Fruit fly (Drosophila melanogaster) whole organism, embryonic: ENCODE data around the gene anox.

ENCODE experiments used
- Ada2b ChIP-seq: fragments of 200-800 bp; sonication (Bioruptor generic); IDR thresholded peaks from 2 replicates; pipeline ENCODE4 v1.3.6; 2022; ENCODE audit warnings: missing biosample characterization, missing genetic modification characterization
- Awh ChIP-seq: fragments of 200-800 bp; sonication (Bioruptor generic); IDR thresholded peaks from 2 replicates; pipeline ENCODE4, ENCODE4 v1.3.6; 2022; ENCODE audit warnings: missing biosample characterization, missing genetic modification characterization
- CG11085 ChIP-seq: fragments of 200-800 bp; sonication (Bioruptor generic); IDR thresholded peaks from 2 replicates; pipeline ENCODE4 v1.3.6; 2022; ENCODE audit warnings: missing biosample characterization, missing genetic modification characterization
- CG11093 ChIP-seq: fragments of 200-800 bp; sonication (Bioruptor generic); IDR thresholded peaks from 3 replicates; pipeline ENCODE4 v1.3.6; 2022; ENCODE audit warnings: missing biosample characterization, missing genetic modification characterization
- CG12155 ChIP-seq: fragments of 200-800 bp; sonication (Bioruptor generic); optimal IDR thresholded peaks from 3 replicates; lab custom pipeline; 2016; ENCODE audit warnings: missing biosample characterization, missing genetic modification characterization
- CG12744 ChIP-seq: fragments of 200-800 bp; sonication (Bioruptor generic); optimal IDR thresholded peaks from 2 replicates; lab custom pipeline; 2016; ENCODE audit warnings: missing biosample characterization, missing genetic modification characterization
- CG13775 ChIP-seq: fragments of 200-800 bp; sonication (Bioruptor generic); optimal IDR thresholded peaks from 3 replicates; lab custom pipeline; 2017; ENCODE audit warnings: missing biosample characterization, mild to moderate bottlenecking, missing genetic modification characterization
- CG14667 ChIP-seq: fragments of 200-800 bp; sonication (Bioruptor generic); IDR thresholded peaks from 2 replicates; pipeline ENCODE4 v1.3.6; 2022; ENCODE audit warnings: missing biosample characterization, missing genetic modification characterization
- CG16815 ChIP-seq: fragments of 200-800 bp; sonication (Bioruptor generic); optimal IDR thresholded peaks from 3 replicates; lab custom pipeline; 2017; ENCODE audit warnings: missing biosample characterization, mild to moderate bottlenecking, missing genetic modification characterization
- CG1792 ChIP-seq: fragments of 200-800 bp; sonication (Bioruptor generic); optimal IDR thresholded peaks from 2 replicates; lab custom pipeline; 2016; ENCODE audit warnings: missing biosample characterization, missing genetic modification characterization
- CG2678 ChIP-seq: fragments of 200-800 bp; sonication (Bioruptor generic); optimal IDR thresholded peaks from 3 replicates; lab custom pipeline; 2019; ENCODE audit warnings: missing biosample characterization, mild to moderate bottlenecking, missing genetic modification characterization, moderate library complexity
- CG32772 ChIP-seq: fragments of 200-800 bp; sonication (Bioruptor generic); IDR thresholded peaks from 2 replicates; pipeline ENCODE4 v1.3.6; 2022; ENCODE audit warnings: missing biosample characterization, missing genetic modification characterization
- CG4282 ChIP-seq: fragments of 200-800 bp; sonication (Bioruptor generic); optimal IDR thresholded peaks from 2 replicates; lab custom pipeline; 2016; ENCODE audit warnings: missing biosample characterization, missing genetic modification characterization
- CG4360 ChIP-seq: fragments of 200-800 bp; sonication (Bioruptor generic); IDR thresholded peaks from 2 replicates; pipeline ENCODE4 v1.3.6; 2022; ENCODE audit warnings: missing biosample characterization, missing genetic modification characterization
- CG4707 ChIP-seq: fragments of 200-800 bp; sonication (Bioruptor generic); optimal IDR thresholded peaks from 2 replicates; lab custom pipeline; 2018; ENCODE audit warnings: missing biosample characterization, mild to moderate bottlenecking, missing genetic modification characterization, moderate library complexity
- CG5245 ChIP-seq: fragments of 200-800 bp; sonication (Bioruptor generic); optimal IDR thresholded peaks from 3 replicates; lab custom pipeline; 2016; ENCODE audit warnings: missing biosample characterization, missing genetic modification characterization
- CG7928 ChIP-seq: fragments of 200-800 bp; sonication (Bioruptor generic); optimal IDR thresholded peaks from 2 replicates; lab custom pipeline; 2017; ENCODE audit warnings: missing biosample characterization, mild to moderate bottlenecking, missing genetic modification characterization
- CkIIα-i1 ChIP-seq: fragments of 200-800 bp; sonication (Bioruptor generic); IDR thresholded peaks from 2 replicates; pipeline ENCODE4 v1.3.6; 2022; ENCODE audit warnings: missing biosample characterization, missing genetic modification characterization
- CoRest ChIP-seq: fragments of 200-800 bp; sonication (Bioruptor generic); optimal IDR thresholded peaks from 3 replicates; lab custom pipeline; 2018; ENCODE audit warnings: missing biosample characterization, mild to moderate bottlenecking, missing genetic modification characterization, moderate library complexity
- E2f1 ChIP-seq: fragments of 200-800 bp; sonication (Bioruptor generic); IDR thresholded peaks from 2 replicates; pipeline ENCODE4 v1.3.6; 2022; ENCODE audit warnings: missing biosample characterization, missing genetic modification characterization
- Ets65A ChIP-seq: fragments of 200-800 bp; sonication (Bioruptor generic); peaks from one replicate; lab custom pipeline; 2016; ENCODE audit warnings: missing biosample characterization, missing genetic modification characterization
- Fer1 ChIP-seq: fragments of 200-800 bp; sonication (Bioruptor generic); optimal IDR thresholded peaks from 2 replicates; lab custom pipeline; 2017; ENCODE audit warnings: missing biosample characterization, mild to moderate bottlenecking, missing genetic modification characterization
- HHEX ChIP-seq: fragments of 200-800 bp; sonication (Bioruptor generic); optimal IDR thresholded peaks from 3 replicates; lab custom pipeline; 2017; ENCODE audit warnings: missing biosample characterization, mild to moderate bottlenecking, missing genetic modification characterization, missing genetic modification reagents
- HLH4C ChIP-seq: fragments of 200-800 bp; sonication (Bioruptor generic); IDR thresholded peaks from 3 replicates; pipeline ENCODE4 v1.3.6; 2022; ENCODE audit warnings: missing biosample characterization, missing genetic modification characterization; ENCODE audit not compliant: partially characterized antibody
- HLH54F ChIP-seq: fragments of 200-800 bp; sonication (Bioruptor generic); optimal IDR thresholded peaks from 3 replicates; lab custom pipeline; 2016; ENCODE audit warnings: missing biosample characterization, missing genetic modification characterization
- HmgZ ChIP-seq: fragments of 200-800 bp; sonication (Bioruptor generic); optimal IDR thresholded peaks from 2 replicates; lab custom pipeline; 2018; ENCODE audit warnings: missing biosample characterization, mild to moderate bottlenecking, missing genetic modification characterization
- MBD-R2 ChIP-seq: fragments of 200-800 bp; sonication (Bioruptor generic); IDR thresholded peaks from 2 replicates; pipeline ENCODE4 v1.3.6; 2022; ENCODE audit warnings: missing biosample characterization, missing genetic modification characterization
- Myb ChIP-seq: fragments of 200-800 bp; sonication (Bioruptor generic); optimal IDR thresholded peaks from 2 replicates; lab custom pipeline; 2016; ENCODE audit warnings: missing biosample characterization, missing genetic modification characterization
- NC2β ChIP-seq: fragments of 200-800 bp; sonication (Bioruptor generic); optimal IDR thresholded peaks from 2 replicates; lab custom pipeline; 2016; ENCODE audit warnings: missing biosample characterization, missing genetic modification characterization
- Nf-YA ChIP-seq: fragments of 200-800 bp; sonication (Bioruptor generic); IDR thresholded peaks from 2 replicates; pipeline ENCODE4 v1.3.6; 2022; ENCODE audit warnings: missing biosample characterization, missing genetic modification characterization
- Oli ChIP-seq: fragments of 200-800 bp; sonication (Bioruptor generic); optimal IDR thresholded peaks from 2 replicates; lab custom pipeline; 2018; ENCODE audit warnings: missing biosample characterization, mild to moderate bottlenecking, missing genetic modification characterization, moderate library complexity
- Pdp1 ChIP-seq, 2 experiments: fragments of 200-800 bp; sonication (Bioruptor generic); optimal IDR thresholded peaks; 3 replicates each; lab custom pipeline; 2016; ENCODE audit warnings: missing biosample characterization in 2 of 2, missing genetic modification characterization in 2 of 2, mild to moderate bottlenecking in 1 of 2, moderate library complexity in 1 of 2
- Poxn ChIP-seq: fragments of 200-800 bp; sonication (Bioruptor generic); IDR thresholded peaks from 2 replicates; pipeline ENCODE4 v1.3.6; 2022; ENCODE audit warnings: missing biosample characterization, missing genetic modification characterization
- Ravus ChIP-seq: fragments of 200-800 bp; sonication (Bioruptor generic); IDR thresholded peaks from 2 replicates; pipeline ENCODE4 v1.3.6; 2022; ENCODE audit warnings: missing biosample characterization, missing genetic modification characterization
- Scr ChIP-seq: fragments of 200-800 bp; sonication (Bioruptor generic); IDR thresholded peaks from 2 replicates; pipeline ENCODE4 v1.3.6; 2022; ENCODE audit warnings: missing biosample characterization, missing genetic modification characterization; ENCODE audit not compliant: partially characterized antibody
- Sry-β ChIP-seq: fragments of 200-800 bp; sonication (Bioruptor generic); optimal IDR thresholded peaks from 2 replicates; lab custom pipeline; 2018; ENCODE audit warnings: missing biosample characterization, mild to moderate bottlenecking, missing genetic modification characterization, moderate library complexity
- amos ChIP-seq: fragments of 200-800 bp; sonication (Bioruptor generic); IDR thresholded peaks from 2 replicates; pipeline ENCODE4 v1.3.6; 2022; ENCODE audit warnings: missing biosample characterization, missing genetic modification characterization; ENCODE audit not compliant: partially characterized antibody
- ash1 ChIP-seq: fragments of 200-800 bp; sonication (Bioruptor generic); optimal IDR thresholded peaks from 2 replicates; lab custom pipeline; 2018; ENCODE audit warnings: missing biosample characterization, mild to moderate bottlenecking, missing genetic modification characterization
- bab2 ChIP-seq: fragments of 200-800 bp; sonication (Bioruptor generic); optimal IDR thresholded peaks from 2 replicates; lab custom pipeline; 2016; ENCODE audit warnings: missing biosample characterization, missing genetic modification characterization
- dmrt99B ChIP-seq: fragments of 200-800 bp; sonication (Bioruptor generic); optimal IDR thresholded peaks from 2 replicates; lab custom pipeline; 2018; ENCODE audit warnings: missing biosample characterization, mild to moderate bottlenecking, missing genetic modification characterization, moderate library complexity
- exex ChIP-seq: fragments of 200-800 bp; sonication (Bioruptor generic); optimal IDR thresholded peaks from 4 replicates; lab custom pipeline; 2018; ENCODE audit warnings: missing biosample characterization, mild to moderate bottlenecking, missing genetic modification characterization, moderate library complexity
- her ChIP-seq: fragments of 200-800 bp; sonication (Bioruptor generic); optimal IDR thresholded peaks from 2 replicates; lab custom pipeline; 2016; ENCODE audit warnings: missing biosample characterization, missing genetic modification characterization
- hth ChIP-seq: fragments of >200 bp; optimal IDR thresholded peaks from 2 replicates; lab custom pipeline; 2017; ENCODE audit warnings: inconsistent platforms
- jumu ChIP-seq: fragments of 200-800 bp; sonication (Bioruptor generic); optimal IDR thresholded peaks from 3 replicates; lab custom pipeline; 2016; ENCODE audit warnings: missing biosample characterization, missing genetic modification characterization
- kay ChIP-seq: fragments of 200-800 bp; sonication (Bioruptor generic); optimal IDR thresholded peaks from 2 replicates; lab custom pipeline; 2016; ENCODE audit warnings: missing biosample characterization, missing genetic modification characterization
- knrl ChIP-seq: fragments of 200-800 bp; sonication (Bioruptor generic); IDR thresholded peaks from 3 replicates; pipeline ENCODE4 v1.3.6; 2022; ENCODE audit warnings: missing biosample characterization, missing genetic modification characterization; ENCODE audit not compliant: partially characterized antibody
- mirr ChIP-seq: fragments of 200-800 bp; sonication (Bioruptor generic); optimal IDR thresholded peaks from 3 replicates; lab custom pipeline; 2018; ENCODE audit warnings: missing biosample characterization, mild to moderate bottlenecking, missing genetic modification characterization
- nom ChIP-seq: fragments of 200-800 bp; sonication (Bioruptor generic); optimal IDR thresholded peaks from 2 replicates; lab custom pipeline; 2017; ENCODE audit warnings: missing biosample characterization, missing genetic modification characterization, mild to moderate bottlenecking, moderate library complexity, missing genetic modification reagents
- pita ChIP-seq: fragments of 200-800 bp; sonication (Bioruptor generic); optimal IDR thresholded peaks from 2 replicates; lab custom pipeline; 2017; ENCODE audit warnings: missing biosample characterization, mild to moderate bottlenecking, missing genetic modification characterization
- psq ChIP-seq: fragments of 200-800 bp; sonication (Bioruptor generic); optimal IDR thresholded peaks from 2 replicates; lab custom pipeline; 2017; ENCODE audit warnings: missing biosample characterization, missing genetic modification characterization

Gene anox

DNA sequence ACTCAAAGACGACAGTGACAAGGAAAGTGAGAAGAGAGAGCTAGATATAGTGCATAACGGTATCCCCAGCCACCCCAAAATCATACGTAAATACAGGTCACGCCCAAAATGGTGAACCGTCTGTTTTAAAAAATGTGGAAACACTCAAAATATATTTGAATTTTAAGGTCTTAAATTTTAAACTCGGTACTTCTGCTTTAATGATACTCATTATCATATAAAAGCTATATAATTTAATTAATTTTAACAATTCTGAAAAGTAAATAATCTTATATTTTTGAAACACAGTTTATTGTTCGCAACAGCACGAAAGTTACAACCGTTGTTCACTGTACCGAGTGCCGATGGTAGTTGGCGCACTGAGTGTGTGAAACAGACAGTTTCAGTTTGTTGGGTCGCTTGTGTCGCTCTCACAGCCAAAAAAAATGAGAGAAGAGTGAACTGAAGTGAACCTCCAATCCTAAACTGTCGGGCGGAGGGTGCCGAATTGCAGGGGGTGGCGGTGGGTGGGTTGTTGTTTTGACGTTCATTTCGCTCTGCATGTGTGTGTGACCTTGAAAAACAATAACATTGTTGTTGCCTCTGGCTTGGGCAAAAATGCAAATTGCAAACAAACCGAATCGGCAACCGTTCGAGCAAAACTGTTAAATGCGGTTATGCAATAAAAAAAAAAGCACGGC is 47.4 kb upstream of the anox start (continued):
- TF ChIP-seq CG12744 (GFP tag; lab: Kevin White, UChicago), result peak; percentile 19
- TF ChIP-seq Nf-YA, result peak; percentile 56
- peak; percentile 88 for TF ChIP-seq E2f1 (GFP tag; lab: Robert Waterston, UW)
- peak; percentile 42 for TF ChIP-seq HLH54F
- TF ChIP-seq hth (lab: Kevin White, UChicago), result no peak
- peak; percentile 94 for TF ChIP-seq Oli (tag; lab: Kevin White, UChicago)
- TF ChIP-seq CG14667 (GFP tag; lab: Robert Waterston, UW), result peak; percentile 75
- peak; percentile 72 for TF ChIP-seq CG4707 (GFP tag; lab: Kevin White, UChicago)
- no peak; the same call in 1 of the 2 replicates for TF ChIP-seq CkIIα-i1 (GFP tag; lab: Robert Waterston, UW)
- no peak for TF ChIP-seq CG1792 (GFP tag; lab: Kevin White, UChicago)
- TF ChIP-seq CG16815 (GFP tag; lab: Kevin White, UChicago), result peak; percentile 87
- TF ChIP-seq Poxn (GFP tag; lab: Robert Waterston, UW), result peak; percentile 74
- peak; percentile 41 for TF ChIP-seq jumu (GFP tag; lab: Kevin White, UChicago)
- no peak for TF ChIP-seq pita (GFP tag; lab: Kevin White, UChicago)
- peak; percentile 55 for TF ChIP-seq nom (GFP tag; lab: Kevin White, UChicago)
- peak; percentile 88 for TF ChIP-seq HmgZ (tag; lab: Kevin White, UChicago)
- no peak for TF ChIP-seq her
- TF ChIP-seq CG7928 (GFP tag; lab: Kevin White, UChicago), result peak; percentile 63
- peak; percentile 67; the same call in 1 of the 2 replicates for TF ChIP-seq MBD-R2 (GFP tag; lab: Robert Waterston, UW)
- TF ChIP-seq Myb, result no peak
- peak; percentile 74; the same call in 1 of the 2 replicates for TF ChIP-seq CG11085 (GFP tag; lab: Robert Waterston, UW)
- TF ChIP-seq CG32772 (GFP tag; lab: Robert Waterston, UW), result peak; percentile 87
- peak; percentile 37; the same call in 1 of the 2 replicates for TF ChIP-seq CG4360 (GFP tag; lab: Robert Waterston, UW)
- TF ChIP-seq Fer1 (GFP tag; lab: Kevin White, UChicago), result peak; percentile 97
- no peak for TF ChIP-seq Scr (GFP tag; lab: Robert Waterston, UW)
- TF ChIP-seq CG5245 (GFP tag; lab: Kevin White, UChicago), result peak; percentile 61
- TF ChIP-seq Ravus (GFP tag; lab: Robert Waterston, UW), result peak; percentile 80
- TF ChIP-seq mirr (GFP tag; lab: Kevin White, UChicago), result peak; percentile 47
- peak; percentile 96 for TF ChIP-seq dmrt99B (tag; lab: Kevin White, UChicago)
- peak; percentile 46 for TF ChIP-seq Sry-β (GFP tag; lab: Kevin White, UChicago)
- peak; percentile 83 for TF ChIP-seq CG11093 (GFP tag; lab: Robert Waterston, UW)
- TF ChIP-seq CG2678, result peak; percentile 97
- TF ChIP-seq CoRest (tag; lab: Kevin White, UChicago), result peak; percentile 96
- TF ChIP-seq kay (GFP tag; lab: Kevin White, UChicago), result peak; percentile 80
- TF ChIP-seq HHEX, result peak; percentile 92
- peak; percentile 83 for TF ChIP-seq CG12155 (GFP tag; lab: Kevin White, UChicago)
- no peak for TF ChIP-seq HLH4C
- TF ChIP-seq amos (GFP tag; lab: Robert Waterston, UW), result no peak
- TF ChIP-seq ash1 (GFP tag; lab: Kevin White, UChicago), result peak; percentile 57
- peak; percentile 17 for TF ChIP-seq NC2β (GFP tag; lab: Kevin White, UChicago)
- TF ChIP-seq psq, result peak; percentile 33
- peak; percentile 77 for TF ChIP-seq exex (tag; lab: Kevin White, UChicago)
- peak; percentile 88 for TF ChIP-seq CG13775 (GFP tag; lab: Kevin White, UChicago)
- no peak for TF ChIP-seq CG4282
- TF ChIP-seq knrl, result no peak
- peak; percentile 83 for TF ChIP-seq Awh (GFP tag; lab: Robert Waterston, UW)
- peak; percentile 54 to 64 for TF ChIP-seq Pdp1 (GFP tag; optimal IDR thresholded peaks at IDR 0.05; lab: Kevin White, UChicago)
- TF ChIP-seq Ets65A (GFP tag; lab: Kevin White, UChicago), result peak; percentile 93
- peak; percentile 90 for TF ChIP-seq Ada2b (GFP tag; lab: Robert Waterston, UW)
- TF ChIP-seq bab2, result peak; percentile 9
